Worm (Caenorhabditis elegans) whole organism, L4 larva: Measurements from ENCODE around the gene F41C3.8.

ENCODE experiments used
- D1046.2 ChIP-seq: fragments of 200-800 bp; sonication (Bioruptor generic); IDR thresholded peaks from 2 replicates; pipeline ENCODE4 v1.3.6; 2022; ENCODE audit warnings: missing genetic modification characterization, missing compliant biosample characterization
- F10B5.3 ChIP-seq: sonication (generic microtip); optimal IDR thresholded peaks from 2 replicates; lab custom pipeline; 2016; ENCODE audit warnings: mild to moderate bottlenecking, missing genetic modification characterization, missing compliant biosample characterization
- R02D3.7 ChIP-seq: fragments of 150-350 bp; sonication (generic microtip); optimal IDR thresholded peaks from 3 replicates; lab custom pipeline; 2014; ENCODE audit warnings: missing biosample characterization, missing genetic modification characterization
- T26A8.4 ChIP-seq: fragments of 200-800 bp; sonication (Bioruptor generic); IDR thresholded peaks from 2 replicates; pipeline ENCODE4 v1.3.6; 2022; ENCODE audit warnings: missing genetic modification characterization, missing compliant biosample characterization
- Y105C5A.15 ChIP-seq: fragments of 200-800 bp; sonication (Bioruptor generic); IDR thresholded peaks from 2 replicates; pipeline ENCODE4 v1.3.6; 2022; ENCODE audit warnings: missing genetic modification characterization, missing compliant biosample characterization
- Y75B8A.6 ChIP-seq: fragments of 200-800 bp; sonication (Bioruptor generic); IDR thresholded peaks from 2 replicates; pipeline ENCODE4 v1.3.6; 2022; ENCODE audit warnings: missing genetic modification reagents, missing genetic modification characterization, missing compliant biosample characterization
- ZK337.2 ChIP-seq: fragments of 200-800 bp; sonication (Bioruptor generic); IDR thresholded peaks from 2 replicates; pipeline ENCODE4 v1.3.6; 2022; ENCODE audit warnings: missing genetic modification reagents, missing genetic modification characterization, missing compliant biosample characterization
- ama-1 ChIP-seq: fragments of 150-350 bp; optimal IDR thresholded peaks from 2 replicates; lab custom pipeline; 2014; ENCODE audit warnings: inconsistent platforms, mixed read lengths
- ceh-20 ChIP-seq: fragments of 200-800 bp; sonication (Bioruptor generic); IDR thresholded peaks from 2 replicates; pipeline ENCODE4 v1.3.6; 2022; ENCODE audit warnings: missing genetic modification reagents, missing genetic modification characterization, missing compliant biosample characterization
- ceh-44 ChIP-seq: fragments of 200-800 bp; sonication (Bioruptor generic); IDR thresholded peaks from 2 replicates; pipeline ENCODE4 v1.3.6; 2022; ENCODE audit warnings: missing genetic modification reagents, missing genetic modification characterization, missing compliant biosample characterization
- ceh-62 ChIP-seq: sonication (generic microtip); optimal IDR thresholded peaks from 2 replicates; lab custom pipeline; 2017; ENCODE audit warnings: missing biosample characterization, missing genetic modification characterization
- ceh-82 ChIP-seq: sonication (generic microtip); optimal IDR thresholded peaks from 2 replicates; lab custom pipeline; 2017; ENCODE audit warnings: missing biosample characterization, missing genetic modification characterization
- ces-1 ChIP-seq: fragments of 150-350 bp; sonication (generic microtip); optimal IDR thresholded peaks from 4 replicates; lab custom pipeline; 2014; ENCODE audit warnings: missing biosample characterization, missing genetic modification reagents, missing genetic modification characterization
- cey-2 ChIP-seq: sonication (generic microtip); optimal IDR thresholded peaks from 3 replicates; lab custom pipeline; 2017; ENCODE audit warnings: missing genetic modification characterization, mild to moderate bottlenecking, missing compliant biosample characterization, antibody characterized with exemption, borderline replicate concordance; ENCODE audit not compliant: insufficient read depth
- daf-16 ChIP-seq, 3 experiments: sonication (generic microtip); optimal IDR thresholded peaks; 2 replicates each; lab custom pipeline; 2016 to 2017; ENCODE audit warnings: missing genetic modification characterization in 3 of 3, missing genetic modification reagents in 3 of 3, mild to moderate bottlenecking in 2 of 3, missing compliant biosample characterization in 2 of 3, missing biosample characterization in 1 of 3, moderate library complexity in 1 of 3
- daf-19 ChIP-seq: fragments of 200-800 bp; sonication (Bioruptor generic); conservative IDR thresholded peaks from 2 replicates; pipeline ENCODE4 v1.3.6; 2022; ENCODE audit warnings: missing genetic modification characterization, missing compliant biosample characterization
- dmd-6 ChIP-seq: fragments of 200-800 bp; sonication (Bioruptor generic); IDR thresholded peaks from 2 replicates; pipeline ENCODE4 v1.3.6; 2022; ENCODE audit warnings: missing genetic modification reagents, missing genetic modification characterization, missing compliant biosample characterization
- dpl-1 ChIP-seq: fragments of 150-350 bp; optimal IDR thresholded peaks from 2 replicates; lab custom pipeline; 2014; ENCODE audit warnings: missing biosample characterization, missing genetic modification reagents, missing genetic modification characterization
- egl-27 ChIP-seq: sonication (generic microtip); optimal IDR thresholded peaks from 3 replicates; lab custom pipeline; 2017; ENCODE audit warnings: missing biosample characterization, missing genetic modification reagents, missing genetic modification characterization
- egl-43 ChIP-seq: fragments of 200-800 bp; sonication (Bioruptor generic); IDR thresholded peaks from 2 replicates; pipeline ENCODE4 v1.3.6; 2022; ENCODE audit warnings: missing genetic modification reagents, missing genetic modification characterization, missing compliant biosample characterization
- fkh-10 ChIP-seq: fragments of 150-350 bp; optimal IDR thresholded peaks from 2 replicates; lab custom pipeline; 2014; ENCODE audit warnings: missing biosample characterization, missing genetic modification reagents, missing genetic modification characterization
- fos-1 ChIP-seq: fragments of 150-350 bp; optimal IDR thresholded peaks from 2 replicates; lab custom pipeline; 2014; ENCODE audit warnings: missing biosample characterization, missing genetic modification characterization
- gei-8 ChIP-seq: fragments of 200-800 bp; sonication (Bioruptor generic); optimal IDR thresholded peaks from 2 replicates; lab custom pipeline; 2018; ENCODE audit warnings: mild to moderate bottlenecking, missing genetic modification characterization, missing compliant biosample characterization
- hif-1 ChIP-seq, 2 experiments: sonication (generic microtip); optimal IDR thresholded peaks; 2 replicates each; lab custom pipeline; 2016 to 2017; ENCODE audit warnings: missing compliant biosample characterization in 2 of 2, missing genetic modification characterization in 2 of 2, missing genetic modification reagents in 2 of 2, missing genotype in 2 of 2, mild to moderate bottlenecking in 1 of 2
- hmg-1.1 ChIP-seq: fragments of 200-800 bp; sonication (Bioruptor generic); IDR thresholded peaks from 2 replicates; pipeline ENCODE4 v1.3.6; 2022; ENCODE audit warnings: missing genetic modification reagents, missing genetic modification characterization, missing compliant biosample characterization
- jun-1 ChIP-seq: fragments of 150-350 bp; optimal IDR thresholded peaks from 2 replicates; lab custom pipeline; 2014; ENCODE audit warnings: missing biosample characterization, missing genetic modification reagents, missing genetic modification characterization
- lim-7 ChIP-seq: fragments of 200-800 bp; sonication (Bioruptor generic); IDR thresholded peaks from 2 replicates; pipeline ENCODE4 v1.3.6; 2022; ENCODE audit warnings: missing genetic modification characterization, missing compliant biosample characterization
- lin-1 ChIP-seq: fragments of 200-800 bp; sonication (Bioruptor generic); IDR thresholded peaks from 2 replicates; pipeline ENCODE4 v1.3.6; 2022; ENCODE audit warnings: missing genetic modification reagents, missing genetic modification characterization, missing compliant biosample characterization
- lin-13 ChIP-seq: fragments of 150-350 bp; optimal IDR thresholded peaks from 2 replicates; lab custom pipeline; 2014; ENCODE audit warnings: missing biosample characterization, missing genetic modification reagents, missing genetic modification characterization
- lsy-2 ChIP-seq, 2 experiments: fragments of 150-350 bp in 1 of 2; sonication (generic microtip) in 1 of 2; optimal IDR thresholded peaks; 2 replicates each; lab custom pipeline; 2014 to 2017; ENCODE audit warnings: missing biosample characterization in 2 of 2, missing genetic modification characterization in 2 of 2
- mdl-1 ChIP-seq, 2 experiments: fragments of 150-350 bp in 1 of 2; sonication (generic microtip) in 1 of 2; optimal IDR thresholded peaks; 2 replicates each; lab custom pipeline; 2014 to 2017; ENCODE audit warnings: missing biosample characterization in 2 of 2, missing genetic modification characterization in 2 of 2
- mes-2 ChIP-seq: sonication (generic microtip); optimal IDR thresholded peaks from 2 replicates; lab custom pipeline; 2016; ENCODE audit warnings: missing genotype, mild to moderate bottlenecking, missing genetic modification characterization, missing compliant biosample characterization; ENCODE audit not compliant: poor library complexity, severe bottlenecking
- nhr-102 ChIP-seq: sonication (generic microtip); optimal IDR thresholded peaks from 2 replicates; lab custom pipeline; 2016; ENCODE audit warnings: mild to moderate bottlenecking, missing genetic modification characterization, moderate library complexity, missing compliant biosample characterization
- nhr-111 ChIP-seq: fragments of 200-800 bp; sonication (Bioruptor generic); optimal IDR thresholded peaks from 2 replicates; lab custom pipeline; 2018; ENCODE audit warnings: mild to moderate bottlenecking, missing genetic modification characterization, missing compliant biosample characterization
- nhr-237 ChIP-seq: sonication (generic microtip); optimal IDR thresholded peaks from 2 replicates; lab custom pipeline; 2017; ENCODE audit warnings: missing biosample characterization, missing genetic modification characterization
- nhr-42 ChIP-seq: fragments of 200-800 bp; sonication (Bioruptor generic); IDR thresholded peaks from 2 replicates; pipeline ENCODE4 v1.3.6; 2022; ENCODE audit warnings: missing genetic modification characterization, missing compliant biosample characterization
- nhr-48 ChIP-seq: sonication (generic microtip); optimal IDR thresholded peaks from 2 replicates; lab custom pipeline; 2016; ENCODE audit warnings: mild to moderate bottlenecking, missing genetic modification characterization, missing compliant biosample characterization
- nhr-6 ChIP-seq: fragments of 150-350 bp; optimal IDR thresholded peaks from 2 replicates; lab custom pipeline; 2014; ENCODE audit warnings: missing biosample characterization, missing genetic modification characterization
- pqm-1 ChIP-seq: sonication (generic microtip); optimal IDR thresholded peaks from 2 replicates; lab custom pipeline; 2017; ENCODE audit warnings: missing biosample characterization, missing genetic modification characterization
- snpc-1.2 ChIP-seq: fragments of 200-800 bp; sonication (Bioruptor generic); IDR thresholded peaks from 2 replicates; pipeline ENCODE4 v1.3.6; 2022; ENCODE audit warnings: missing genetic modification reagents, missing genetic modification characterization, missing compliant biosample characterization
- snpc-4 ChIP-seq: fragments of 150-350 bp; optimal IDR thresholded peaks from 2 replicates; lab custom pipeline; 2014; ENCODE audit warnings: missing biosample characterization, missing genetic modification characterization
- spr-1 ChIP-seq: sonication (generic microtip); optimal IDR thresholded peaks from 2 replicates; lab custom pipeline; 2016; ENCODE audit warnings: mild to moderate bottlenecking, missing genetic modification characterization, missing compliant biosample characterization
- spr-3 ChIP-seq: fragments of 200-800 bp; sonication (Bioruptor generic); optimal IDR thresholded peaks from 2 replicates; lab custom pipeline; 2018; ENCODE audit warnings: mild to moderate bottlenecking, missing genetic modification characterization, missing compliant biosample characterization
- tag-97 ChIP-seq: fragments of 200-800 bp; sonication (Bioruptor generic); IDR thresholded peaks from 2 replicates; pipeline ENCODE4 v1.3.6; 2022; ENCODE audit warnings: missing genetic modification characterization, missing compliant biosample characterization
- unc-62 ChIP-seq, 3 experiments: fragments of 150-350 bp in 1 of 3; sonication (generic microtip); optimal IDR thresholded peaks in 2 of 3; peaks in 1 of 3; 1 replicate in 1 of 3; 2 replicates in 2 of 3; lab custom pipeline; 2014 to 2017; ENCODE audit warnings: missing biosample characterization in 3 of 3, missing genetic modification characterization in 3 of 3, missing genetic modification reagents in 3 of 3, missing genotype in 1 of 3
- zag-1 ChIP-seq: fragments of 150-350 bp; optimal IDR thresholded peaks from 2 replicates; lab custom pipeline; 2014; ENCODE audit warnings: missing biosample characterization, missing genetic modification characterization
- zfp-2 ChIP-seq: sonication (generic microtip); optimal IDR thresholded peaks from 2 replicates; lab custom pipeline; 2016; ENCODE audit warnings: mild to moderate bottlenecking, missing genetic modification characterization, missing compliant biosample characterization
- zip-2 ChIP-seq: fragments of 150-350 bp; optimal IDR thresholded peaks from 2 replicates; lab custom pipeline; 2014; ENCODE audit warnings: missing biosample characterization, missing genetic modification characterization
- ztf-11 ChIP-seq: fragments of 150-350 bp; optimal IDR thresholded peaks from 2 replicates; lab custom pipeline; 2014; ENCODE audit warnings: missing biosample characterization, missing genetic modification characterization

The F41C3.8 gene

ce11 chrII:4703011-4703410 is 12.8 kb upstream of the F41C3.8 start (continued):
- no peak for TF ChIP-seq lsy-2 (tag; optimal IDR thresholded peaks at IDR 0.05; lab: Kevin White, UChicago)

DNA sequence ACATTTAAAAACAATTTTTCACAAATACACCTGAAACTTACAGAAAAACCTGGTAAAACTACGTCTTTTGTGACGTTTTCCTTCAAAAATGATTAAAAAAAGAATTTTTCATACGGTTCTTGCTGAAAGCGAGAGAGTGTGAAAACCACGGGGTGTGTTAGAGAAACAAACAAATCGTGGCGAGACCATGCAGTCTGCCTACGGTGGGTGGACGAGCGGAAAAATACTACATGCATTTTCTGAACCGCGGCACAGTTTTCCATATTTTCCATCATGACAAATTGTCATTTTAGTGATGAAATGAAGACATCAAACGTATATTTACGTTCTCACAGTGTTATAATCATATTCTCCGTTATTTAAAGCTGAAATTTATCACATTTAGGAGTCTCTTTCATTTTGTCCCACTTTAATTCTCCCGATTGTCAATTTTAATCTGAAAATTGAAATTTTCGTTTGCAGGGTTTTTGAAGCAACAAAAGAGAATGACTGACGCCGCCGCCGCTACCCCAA is 9.4 kb upstream of the F41C3.8 start, which contains the start of the genes F10G7.9 and tsn-1:
F10G7.9 (minus strand) TSS at position 127 of the 513 bp plus-strand sequence.
tsn-1 (plus strand) TSS at position 463 of the 513 bp plus-strand sequence.
- TF ChIP-seq daf-16 (GFP tag; optimal IDR thresholded peaks at IDR 0.05; lab: Kevin White, UChicago), result no peak
- peak; percentile 21 for TF ChIP-seq daf-16 (tag; optimal IDR thresholded peaks at IDR 0.05; lab: Kevin White, UChicago)
- TF ChIP-seq lin-13 (GFP tag; lab: Kevin White, UChicago), result peak; percentile 75
- no peak for TF ChIP-seq tag-97 (GFP tag; lab: Robert Waterston, UW)
- no peak for TF ChIP-seq snpc-1.2 (GFP tag; lab: Robert Waterston, UW)
- TF ChIP-seq ceh-82 (tag; lab: Kevin White, UChicago), result no peak
- TF ChIP-seq dpl-1, result peak; percentile 70
- no peak for TF ChIP-seq fos-1 (tag; lab: Kevin White, UChicago)
- no peak for TF ChIP-seq cey-2
- no peak for TF ChIP-seq D1046.2
- peak; percentile 83 for TF ChIP-seq mes-2
- peak; percentile 67 for TF ChIP-seq nhr-6
- TF ChIP-seq zfp-2 (tag; lab: Kevin White, UChicago), result no peak
- TF ChIP-seq ceh-62 (tag; lab: Kevin White, UChicago), result no peak
- no peak for TF ChIP-seq F10B5.3 (tag; lab: Kevin White, UChicago)
- TF ChIP-seq Y105C5A.15, result no peak
- no peak for TF ChIP-seq Y75B8A.6 (GFP tag; lab: Robert Waterston, UW)
- no peak for TF ChIP-seq unc-62 (GFP tag; optimal IDR thresholded peaks at IDR 0.05 in 1 of 2; lab: Kevin White, UChicago)
- TF ChIP-seq unc-62 (tag; optimal IDR thresholded peaks at IDR 0.05; lab: Kevin White, UChicago), result no peak
- no peak for TF ChIP-seq lin-1
- TF ChIP-seq gei-8 (GFP tag; lab: Kevin White, UChicago), result no peak
- TF ChIP-seq R02D3.7 (tag; lab: Kevin White, UChicago), result no peak
- TF ChIP-seq snpc-4 (tag; lab: Kevin White, UChicago), result no peak
- no peak for TF ChIP-seq ceh-20 (GFP tag; lab: Robert Waterston, UW)
- no peak for TF ChIP-seq egl-43 (GFP tag; lab: Robert Waterston, UW)
- TF ChIP-seq nhr-42 (GFP tag; lab: Robert Waterston, UW), result no peak
- no peak for TF ChIP-seq zag-1 (tag; lab: Kevin White, UChicago)
- no peak for TF ChIP-seq nhr-237 (tag; lab: Kevin White, UChicago)
- TF ChIP-seq ces-1 (GFP tag; lab: Kevin White, UChicago), result no peak
- TF ChIP-seq fkh-10 (GFP tag; lab: Kevin White, UChicago), result peak; percentile 5
- no peak for TF ChIP-seq nhr-48
- TF ChIP-seq zip-2 (tag; lab: Kevin White, UChicago), result no peak
- no peak for TF ChIP-seq ztf-11
- no peak for TF ChIP-seq ceh-44
- no peak for TF ChIP-seq egl-27 (tag; lab: Kevin White, UChicago)
- TF ChIP-seq lim-7 (GFP tag; lab: Robert Waterston, UW), result no peak
- TF ChIP-seq spr-1 (tag; lab: Kevin White, UChicago), result no peak
- peak; percentile 58; the same call in 1 of the 2 replicates for TF ChIP-seq T26A8.4 (GFP tag; lab: Robert Waterston, UW)
- TF ChIP-seq hmg-1.1 (GFP tag; lab: Robert Waterston, UW), result peak; percentile 57; the same call in 1 of the 2 replicates
- TF ChIP-seq dmd-6 (GFP tag; lab: Robert Waterston, UW), result peak; percentile 57
- no peak for TF ChIP-seq spr-3 (GFP tag; lab: Kevin White, UChicago)
- TF ChIP-seq nhr-111 (GFP tag; lab: Kevin White, UChicago), result no peak
- TF ChIP-seq jun-1 (tag; lab: Kevin White, UChicago), result no peak
- TF ChIP-seq daf-19, result no peak
- TF ChIP-seq ama-1 (lab: Kevin White, UChicago), result no peak
- TF ChIP-seq mdl-1 (tag; optimal IDR thresholded peaks at IDR 0.05; lab: Kevin White, UChicago), result peak in 1 of 2 experiments; percentile 24
- TF ChIP-seq nhr-102, result no peak
- TF ChIP-seq ZK337.2 (GFP tag; lab: Robert Waterston, UW), result no peak
- TF ChIP-seq hif-1 (tag; optimal IDR thresholded peaks at IDR 0.05; lab: Kevin White, UChicago), result peak in 1 of 2 experiments; percentile 11
- TF ChIP-seq pqm-1 (tag; lab: Kevin White, UChicago), result peak; percentile 51
